Worm (Caenorhabditis elegans): ENCODE measurements around the gene swm-1.

swm-1 gene

ce11 chrV:9054771-9055170 is at the start of gene swm-1:
Gene swm-1, minus strand, starts transcription at chrV:9054871.
- no peak for TF ChIP-seq elt-3 (tag; optimal IDR thresholded peaks at IDR 0.05)
- no peak for TF ChIP-seq snpc-4 (tag; optimal IDR thresholded peaks at IDR 0.05)
- no peak for TF ChIP-seq fkh-2 (tag; optimal IDR thresholded peaks at IDR 0.05)
- TF ChIP-seq nhr-11 (tag; optimal IDR thresholded peaks at IDR 0.05): no peak
- TF ChIP-seq pha-4 (tag; optimal IDR thresholded peaks at IDR 0.05): no peak

ce11 chrV:9101062-9101461 is 46.4 kb upstream of the swm-1 start, which contains the start of gene frpr-6:
Gene frpr-6, minus strand, starts transcription at chrV:9101162.
- TF ChIP-seq nhr-76 (tag; optimal IDR thresholded peaks at IDR 0.05) (no peak), R02D3.7 (tag; optimal IDR thresholded peaks at IDR 0.05) (no peak), nhr-237 (tag; optimal IDR thresholded peaks at IDR 0.05) (no peak), nhr-43 (tag; optimal IDR thresholded peaks at IDR 0.05; ENCODE audit: poor library complexity, severe bottlenecking) (no peak), lin-15B (tag; optimal IDR thresholded peaks at IDR 0.05) (no peak)

- no peak for TF ChIP-seq nhr-67 (tag; optimal IDR thresholded peaks at IDR 0.05)
- peak; percentile 25 for TF ChIP-seq elt-2 (tag; optimal IDR thresholded peaks at IDR 0.05)
- no peak for TF ChIP-seq R02D3.7 (tag; optimal IDR thresholded peaks at IDR 0.05)
- TF ChIP-seq pha-4 (tag; optimal IDR thresholded peaks at IDR 0.05): peak; percentile 12
- TF ChIP-seq tbx-2 (tag; optimal IDR thresholded peaks at IDR 0.05): no peak
Observed at ce11 chrV:9098280-9098973, 43.8 kb upstream of the swm-1 start, which contains the start of gene F21C10.9. Gene F21C10.9, minus strand, starts transcription at chrV:9098696.

- TF ChIP-seq elt-1 (tag; optimal IDR thresholded peaks at IDR 0.05): no peak
- TF ChIP-seq fos-1 (tag; optimal IDR thresholded peaks at IDR 0.05): no peak
- no peak for TF ChIP-seq zag-1 (tag; optimal IDR thresholded peaks at IDR 0.05)
- TF ChIP-seq egl-5 (tag; optimal IDR thresholded peaks at IDR 0.05): no peak
- no peak for TF ChIP-seq snpc-4 (tag; optimal IDR thresholded peaks at IDR 0.05)
- TF ChIP-seq sea-2 (GFP tag; optimal IDR thresholded peaks at IDR 0.05): no peak
- TF ChIP-seq egl-27 (tag; optimal IDR thresholded peaks at IDR 0.05): no peak
- TF ChIP-seq lin-15B (tag; optimal IDR thresholded peaks at IDR 0.05): no peak
Observed at ce11 chrV:9097213-9097612, 42.5 kb upstream of the swm-1 start.

ce11 chrV:9096674-9097073 is 42.0 kb upstream of the swm-1 start:
- TF ChIP-seq nhr-11 (tag; optimal IDR thresholded peaks at IDR 0.05) (no peak), lin-39 (tag; optimal IDR thresholded peaks at IDR 0.05) (peak; percentile 20), ama-1 (optimal IDR thresholded peaks at IDR 0.05) (peak; percentile 55)

- peak; percentile 82 for TF ChIP-seq mml-1 (tag; optimal IDR thresholded peaks at IDR 0.05)
- TF ChIP-seq nhr-67 (tag; optimal IDR thresholded peaks at IDR 0.05): no peak
- TF ChIP-seq elt-1 (tag; optimal IDR thresholded peaks at IDR 0.05): no peak
- TF ChIP-seq hmg-11 (tag; optimal IDR thresholded peaks at IDR 0.05): peak; percentile 62
- TF ChIP-seq ceh-9 (tag; optimal IDR thresholded peaks at IDR 0.05): no peak
- peak in 2 of 3 experiments; percentile 43 to 81 for TF ChIP-seq elt-3 (tag; optimal IDR thresholded peaks at IDR 0.05)
- peak; percentile 94 for TF ChIP-seq nhr-25 (tag; optimal IDR thresholded peaks at IDR 0.05)
- TF ChIP-seq ztf-4 (tag; optimal IDR thresholded peaks at IDR 0.05): peak; percentile 65
- TF ChIP-seq sea-2 (GFP tag; optimal IDR thresholded peaks at IDR 0.05): no peak
- peak; percentile 54 for TF ChIP-seq egl-27 (tag; optimal IDR thresholded peaks at IDR 0.05)
- no peak for TF ChIP-seq ztf-11 (tag; optimal IDR thresholded peaks at IDR 0.05)
- peak; percentile 92 for TF ChIP-seq nhr-76 (tag; optimal IDR thresholded peaks at IDR 0.05)
- TF ChIP-seq fos-1 (tag; optimal IDR thresholded peaks at IDR 0.05): peak; percentile 15
- peak; percentile 84 for TF ChIP-seq egl-5 (tag; optimal IDR thresholded peaks at IDR 0.05)
- peak; percentile 93 for TF ChIP-seq elt-2 (tag; optimal IDR thresholded peaks at IDR 0.05)
- peak; percentile 98 for TF ChIP-seq nhr-43 (tag; optimal IDR thresholded peaks at IDR 0.05; ENCODE audit: poor library complexity, severe bottlenecking)
- TF ChIP-seq mdl-1 (tag; optimal IDR thresholded peaks at IDR 0.05): peak; percentile 89
- TF ChIP-seq snpc-4 (tag; optimal IDR thresholded peaks at IDR 0.05): peak; percentile 55
- peak; percentile 41 for TF ChIP-seq lsy-12 (tag; optimal IDR thresholded peaks at IDR 0.05)
- peak; percentile 96 for TF ChIP-seq pha-4 (tag; optimal IDR thresholded peaks at IDR 0.05)
- peak; percentile 84 for TF ChIP-seq lin-39 (tag; optimal IDR thresholded peaks at IDR 0.05)
- TF ChIP-seq ceh-28 (tag; optimal IDR thresholded peaks at IDR 0.05): peak; percentile 80
- peak; percentile 47 for TF ChIP-seq unc-62 (GFP tag; optimal IDR thresholded peaks at IDR 0.05)
- TF ChIP-seq nhr-23 (tag; optimal IDR thresholded peaks at IDR 0.05): peak; percentile 95
- TF ChIP-seq zag-1 (tag; optimal IDR thresholded peaks at IDR 0.05): no peak
- peak; percentile 19 for TF ChIP-seq R02D3.7 (tag; optimal IDR thresholded peaks at IDR 0.05)
- no peak for TF ChIP-seq nhr-237 (tag; optimal IDR thresholded peaks at IDR 0.05)
- peak; percentile 33 for TF ChIP-seq nhr-11 (tag; optimal IDR thresholded peaks at IDR 0.05)
- TF ChIP-seq tbx-2 (tag; optimal IDR thresholded peaks at IDR 0.05): peak; percentile 57
- TF ChIP-seq aly-2 (tag; optimal IDR thresholded peaks at IDR 0.05): no peak
- TF ChIP-seq jun-1 (tag; optimal IDR thresholded peaks at IDR 0.05): peak; percentile 91
- no peak for TF ChIP-seq fkh-2 (tag; optimal IDR thresholded peaks at IDR 0.05)
- peak; percentile 85 for TF ChIP-seq nfya-1 (tag; optimal IDR thresholded peaks at IDR 0.05; ENCODE audit: insufficient read depth)
- peak; percentile 89 for TF ChIP-seq pqm-1 (tag; optimal IDR thresholded peaks at IDR 0.05)
- TF ChIP-seq skn-1 (tag; optimal IDR thresholded peaks at IDR 0.05): peak; percentile 6
Observed at ce11 chrV:9095613-9096317, 41.1 kb upstream of the swm-1 start, which contains the start of gene F21C10.10. Gene F21C10.10, plus strand, starts transcription at chrV:9096267.
